Worm (Caenorhabditis elegans): ENCODE results near the gene F08D12.4.

ce11 chrII:2787031-2787512 is 9.1 kb downstream of the F08D12.4 start, which contains the start of the genes F08D12.12 and srpa-72:
- TF ChIP-seq aly-2 (tag; optimal IDR thresholded peaks at IDR 0.05): no peak
- TF ChIP-seq gmeb-1 (tag; optimal IDR thresholded peaks at IDR 0.05): no peak
- TF ChIP-seq nhr-21 (tag; optimal IDR thresholded peaks at IDR 0.05): no peak
- no peak for TF ChIP-seq zag-1 (tag; optimal IDR thresholded peaks at IDR 0.05)
- no peak for TF ChIP-seq peb-1 (tag; optimal IDR thresholded peaks at IDR 0.05)
- peak; percentile 33 for TF ChIP-seq C34F6.9 (tag; optimal IDR thresholded peaks at IDR 0.05)
- TF ChIP-seq nhr-25 (tag; optimal IDR thresholded peaks at IDR 0.05): no peak
- peak; percentile 24 for TF ChIP-seq F13H6.1 (tag; optimal IDR thresholded peaks at IDR 0.05)
- TF ChIP-seq ztf-11 (tag; optimal IDR thresholded peaks at IDR 0.05): no peak
- TF ChIP-seq mdl-1 (tag; optimal IDR thresholded peaks at IDR 0.05): peak in 1 of 2 experiments; percentile 39
- peak; percentile 57 for TF ChIP-seq unc-55 (GFP tag; optimal IDR thresholded peaks at IDR 0.05)

Measured in whole organism, L2 larva.